Worm (Caenorhabditis elegans): Measurements from ENCODE around the gene sup-36.

Gene sup-36

ce11 chrIV:6622142-6622541, 20.7 kb downstream of the sup-36 start:
- TF ChIP-seq unc-120 (tag; optimal IDR thresholded peaks at IDR 0.05; ENCODE audit: poor library complexity, severe bottlenecking), result no peak
- TF ChIP-seq unc-39 (tag; optimal IDR thresholded peaks at IDR 0.05), result no peak
- TF ChIP-seq nhr-12 (tag; optimal IDR thresholded peaks at IDR 0.05), result no peak
- no peak for TF ChIP-seq ceh-43 (GFP tag; optimal IDR thresholded peaks at IDR 0.05)
- no peak for TF ChIP-seq bed-3 (GFP tag; optimal IDR thresholded peaks at IDR 0.05)
- TF ChIP-seq pha-4 (tag; optimal IDR thresholded peaks at IDR 0.05), result no peak
- no peak for TF ChIP-seq cnd-1 (tag; optimal IDR thresholded peaks at IDR 0.05)
- TF ChIP-seq lin-32 (GFP tag; optimal IDR thresholded peaks at IDR 0.05), result no peak
- TF ChIP-seq ham-2 (GFP tag; optimal IDR thresholded peaks at IDR 0.05), result no peak
- no peak for TF ChIP-seq elt-3 (tag; optimal IDR thresholded peaks at IDR 0.05)
- no peak for TF ChIP-seq lin-13 (tag; optimal IDR thresholded peaks at IDR 0.05)
- TF ChIP-seq lsy-2 (tag; optimal IDR thresholded peaks at IDR 0.05), result no peak
- no peak for TF ChIP-seq ceh-39 (tag; optimal IDR thresholded peaks at IDR 0.05)
- no peak for TF ChIP-seq mab-5 (tag; optimal IDR thresholded peaks at IDR 0.05)
- no peak for TF ChIP-seq nhr-28 (tag; optimal IDR thresholded peaks at IDR 0.05)
- TF ChIP-seq elt-1 (tag; optimal IDR thresholded peaks at IDR 0.05; ENCODE audit: borderline replicate concordance, insufficient read depth), result no peak
- no peak for TF ChIP-seq mls-2 (tag; optimal IDR thresholded peaks at IDR 0.05)

ce11 chrIV:6623390-6623789, 21.9 kb downstream of the sup-36 start, which contains the start of gene C01B10.44:
Gene C01B10.44, plus strand, starts transcription at chrIV:6623690.
- no peak for TF ChIP-seq unc-62 (GFP tag; optimal IDR thresholded peaks at IDR 0.05)
- TF ChIP-seq nhr-28 (tag; optimal IDR thresholded peaks at IDR 0.05), result no peak
- TF ChIP-seq ztf-11 (tag; optimal IDR thresholded peaks at IDR 0.05), result no peak
- TF ChIP-seq sem-2 (GFP tag; optimal IDR thresholded peaks at IDR 0.05), result no peak
- TF ChIP-seq snpc-4 (tag; optimal IDR thresholded peaks at IDR 0.05), result no peak
- TF ChIP-seq ceh-83 (GFP tag; optimal IDR thresholded peaks at IDR 0.05), result no peak
- no peak for TF ChIP-seq lin-32 (GFP tag; optimal IDR thresholded peaks at IDR 0.05)
- no peak for TF ChIP-seq cnd-1 (tag; optimal IDR thresholded peaks at IDR 0.05)
- no peak for TF ChIP-seq ces-1 (GFP tag; optimal IDR thresholded peaks at IDR 0.05)
- no peak for TF ChIP-seq unc-120 (tag; optimal IDR thresholded peaks at IDR 0.05; ENCODE audit: poor library complexity, severe bottlenecking)
- TF ChIP-seq ceh-39 (tag; optimal IDR thresholded peaks at IDR 0.05), result no peak
- no peak for TF ChIP-seq hlh-1 (tag; optimal IDR thresholded peaks at IDR 0.05)
- no peak for TF ChIP-seq ham-2 (GFP tag; optimal IDR thresholded peaks at IDR 0.05)
- no peak for TF ChIP-seq nhr-76 (tag; optimal IDR thresholded peaks at IDR 0.05)
- no peak for TF ChIP-seq nhr-12 (tag; optimal IDR thresholded peaks at IDR 0.05)
- no peak for TF ChIP-seq lsy-2 (tag; optimal IDR thresholded peaks at IDR 0.05)
- TF ChIP-seq mab-5 (tag; optimal IDR thresholded peaks at IDR 0.05), result no peak

- no peak for TF ChIP-seq ces-1 (GFP tag; optimal IDR thresholded peaks at IDR 0.05)
- TF ChIP-seq cnd-1 (tag; optimal IDR thresholded peaks at IDR 0.05), result no peak
- no peak for TF ChIP-seq ceh-83 (GFP tag; optimal IDR thresholded peaks at IDR 0.05)
- no peak for TF ChIP-seq hlh-1 (tag; optimal IDR thresholded peaks at IDR 0.05)
- no peak for TF ChIP-seq unc-39 (tag; optimal IDR thresholded peaks at IDR 0.05)
- TF ChIP-seq lsy-2 (tag; optimal IDR thresholded peaks at IDR 0.05), result no peak
- TF ChIP-seq nhr-2 (tag; optimal IDR thresholded peaks at IDR 0.05), result no peak
- TF ChIP-seq lin-13 (tag; optimal IDR thresholded peaks at IDR 0.05), result no peak
- no peak for TF ChIP-seq tbx-8 (GFP tag; optimal IDR thresholded peaks at IDR 0.05)
- TF ChIP-seq mab-5 (tag; optimal IDR thresholded peaks at IDR 0.05), result no peak
- TF ChIP-seq blmp-1 (tag; optimal IDR thresholded peaks at IDR 0.05), result no peak
- TF ChIP-seq unc-62 (GFP tag; optimal IDR thresholded peaks at IDR 0.05), result no peak
- TF ChIP-seq mls-2 (tag; optimal IDR thresholded peaks at IDR 0.05), result no peak
- no peak for TF ChIP-seq drap-1 (GFP tag; optimal IDR thresholded peaks at IDR 0.05)
- no peak for TF ChIP-seq ztf-11 (tag; optimal IDR thresholded peaks at IDR 0.05)
- no peak for TF ChIP-seq nhr-28 (tag; optimal IDR thresholded peaks at IDR 0.05)
- TF ChIP-seq mep-1 (tag; optimal IDR thresholded peaks at IDR 0.05), result no peak
- TF ChIP-seq elt-1 (tag; optimal IDR thresholded peaks at IDR 0.05; ENCODE audit: borderline replicate concordance, insufficient read depth), result no peak
- no peak for TF ChIP-seq nhr-12 (tag; optimal IDR thresholded peaks at IDR 0.05)
Measured at ce11 chrIV:6627798-6628197, 26.3 kb downstream of the sup-36 start, which contains the start of gene cest-5.2. Gene cest-5.2, minus strand, starts transcription at chrIV:6627925.

- TF ChIP-seq unc-120 (tag; optimal IDR thresholded peaks at IDR 0.05; ENCODE audit: poor library complexity, severe bottlenecking) (no peak), ces-1 (GFP tag; optimal IDR thresholded peaks at IDR 0.05) (peak; percentile 44), lsy-2 (tag; optimal IDR thresholded peaks at IDR 0.05) (peak; percentile 40), sem-2 (GFP tag; optimal IDR thresholded peaks at IDR 0.05) (no peak), flh-1 (GFP tag; optimal IDR thresholded peaks at IDR 0.05) (no peak)
Measured at ce11 chrIV:6631704-6632272, 30.3 kb downstream of the sup-36 start, which contains the start of the genes cest-5.1 and C01B10.9. Gene cest-5.1, minus strand, starts transcription at chrIV:6631754. Gene C01B10.9, plus strand, starts transcription at chrIV:6632222.
